Fruit fly (Drosophila melanogaster): ENCODE data around the gene CG15525.

The CG15525 gene

DNA sequence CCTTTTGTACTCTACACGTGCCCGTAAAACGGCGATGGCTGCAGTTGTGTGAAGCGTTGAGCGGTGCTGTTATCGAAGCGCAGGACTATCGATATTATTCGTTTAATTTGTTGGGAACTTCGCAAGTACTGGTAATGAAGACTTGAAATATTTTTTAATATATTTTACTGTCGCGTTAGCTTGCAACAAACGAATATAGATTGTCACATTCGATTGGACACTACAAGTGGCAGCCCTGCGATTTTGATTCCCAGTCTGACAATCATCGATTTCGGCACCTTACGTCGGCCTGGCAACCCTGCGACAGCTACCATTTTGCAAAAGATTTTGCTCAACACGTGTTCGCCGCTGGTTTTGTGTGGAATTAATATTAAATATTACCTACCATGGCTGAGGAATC lies 7.2 kb upstream of the CG15525 start, which contains the start of the genes Nlp and Nph (continued):
- TF ChIP-seq MESR4 (GFP tag; optimal IDR thresholded peaks at IDR 0.05) (peak; percentile 29), trh (GFP tag; optimal IDR thresholded peaks at IDR 0.05) (no peak), Xrp1 (GFP tag; IDR thresholded peaks at IDR 0.05) (no peak), Dbx (GFP tag; IDR thresholded peaks at IDR 0.05) (0 out of 3 replicates have a peak, but pooled peaks have one; percentile 36), CG7963 (GFP tag; IDR thresholded peaks at IDR 0.05; ENCODE audit: partially characterized antibody) (peak; percentile 62), CG17568 (GFP tag; optimal IDR thresholded peaks at IDR 0.05) (no peak), CG6254 (GFP tag; optimal IDR thresholded peaks at IDR 0.05) (no peak), CG32772 (GFP tag; IDR thresholded peaks at IDR 0.05) (no peak), CG1603 (tag; optimal IDR thresholded peaks at IDR 0.05) (peak; percentile 79), CG3838 (GFP tag; optimal IDR thresholded peaks at IDR 0.05) (peak; percentile 10), HLH4C (GFP tag; IDR thresholded peaks at IDR 0.05; ENCODE audit: partially characterized antibody) (peak; percentile 89), fd64A (GFP tag; optimal IDR thresholded peaks at IDR 0.05) (no peak), sisA (GFP tag; IDR thresholded peaks at IDR 0.05) (no peak), Hey (tag; optimal IDR thresholded peaks at IDR 0.05) (no peak), dm (GFP tag; optimal IDR thresholded peaks at IDR 0.05) (peak; percentile 89), CG9932 (GFP tag; IDR thresholded peaks at IDR 0.05) (peak; percentile 54), gem (tag; optimal IDR thresholded peaks at IDR 0.05) (no peak), CG17385 (GFP tag; optimal IDR thresholded peaks at IDR 0.05) (peak; percentile 5), Hsf (GFP tag; optimal IDR thresholded peaks at IDR 0.05) (peak; percentile 36), zen2 (GFP tag; IDR thresholded peaks at IDR 0.05; ENCODE audit: partially characterized antibody) (peak; percentile 85; the same call in 2 of the 3 replicates), Dll (GFP tag; IDR thresholded peaks at IDR 0.05; ENCODE audit: partially characterized antibody) (peak; percentile 96), CG11247 (GFP tag; IDR thresholded peaks at IDR 0.05) (no peak), CG3995 (GFP tag; optimal IDR thresholded peaks at IDR 0.05) (peak; percentile 64), CG2129 (GFP tag; IDR thresholded peaks at IDR 0.05; ENCODE audit: partially characterized antibody) (peak; percentile 69), Meics (GFP tag; optimal IDR thresholded peaks at IDR 0.05) (peak; percentile 74), hkb (optimal IDR thresholded peaks at IDR 0.05) (no peak), hkb (GFP tag; IDR thresholded peaks at IDR 0.05) (peak; percentile 48; the same call in 1 of the 2 replicates), CTCF (GFP tag; optimal IDR thresholded peaks at IDR 0.05) (peak; percentile 37), grau (tag; optimal IDR thresholded peaks at IDR 0.05) (peak; percentile 35), Ets97D (GFP tag; optimal IDR thresholded peaks at IDR 0.05) (peak; percentile 71), ems (GFP tag; optimal IDR thresholded peaks at IDR 0.05) (peak; percentile 3), YL-1 (GFP tag; optimal IDR thresholded peaks at IDR 0.05) (peak; percentile 93), Atf-2 (GFP tag; optimal IDR thresholded peaks at IDR 0.05) (no peak), mam (GFP tag; optimal IDR thresholded peaks at IDR 0.05) (peak; percentile 36), crp (GFP tag; optimal IDR thresholded peaks at IDR 0.05) (peak in 1 of 2 experiments; percentile 26), CG8290 (GFP tag; optimal IDR thresholded peaks at IDR 0.05) (no peak), CG8290 (tag; optimal IDR thresholded peaks at IDR 0.05) (no peak), Adf1 (GFP tag; IDR thresholded peaks at IDR 0.05) (0 out of 2 replicates have a peak, but pooled peaks have one; percentile 7), mld (GFP tag; IDR thresholded peaks at IDR 0.05; ENCODE audit: partially characterized antibody) (peak; percentile 56; the same call in 1 of the 3 replicates), chinmo (GFP tag; IDR thresholded peaks at IDR 0.05; ENCODE audit: partially characterized antibody) (peak; percentile 74; the same call in 1 of the 4 replicates), Hand (GFP tag; optimal IDR thresholded peaks at IDR 0.05) (no peak), CG18011 (GFP tag; optimal IDR thresholded peaks at IDR 0.05) (peak; percentile 30), Dfd (GFP tag; optimal IDR thresholded peaks at IDR 0.05) (no peak), pum (GFP tag; optimal IDR thresholded peaks at IDR 0.05) (no peak), CG2120 (GFP tag; optimal IDR thresholded peaks at IDR 0.05) (peak; percentile 45), insv (GFP tag; optimal IDR thresholded peaks at IDR 0.05) (peak in 1 of 2 experiments; percentile 9), hbn (GFP tag; IDR thresholded peaks at IDR 0.05; ENCODE audit: partially characterized antibody) (peak; percentile 88), Opbp (GFP tag; IDR thresholded peaks at IDR 0.05; ENCODE audit: partially characterized antibody) (peak; percentile 76), fu2 (GFP tag; optimal IDR thresholded peaks at IDR 0.05) (no peak), nerfin-2 (GFP tag; IDR thresholded peaks at IDR 0.05; ENCODE audit: partially characterized antibody) (peak; percentile 78), CG15514 (GFP tag; optimal IDR thresholded peaks at IDR 0.05) (peak; percentile 85)
